Worm (Caenorhabditis elegans) whole organism, L4/young adult: ENCODE data around the gene vps-18.

Source experiments
- W03F9.2 ChIP-seq: fragments of 150-350 bp; optimal IDR thresholded peaks from 2 replicates; lab custom pipeline; 2014; ENCODE audit warnings: missing biosample characterization, missing genetic modification characterization
- dao-5 ChIP-seq: sonication (generic microtip); optimal IDR thresholded peaks from 2 replicates; lab custom pipeline; 2016; ENCODE audit warnings: missing genotype, missing genetic modification characterization, moderate library complexity, missing compliant biosample characterization

ce11 chrII:4438601-4439000 is 22.3 kb upstream of the vps-18 start, which contains the start of gene nhr-16:
- TF ChIP-seq W03F9.2 (tag; lab: Kevin White, UChicago) = no peak
- TF ChIP-seq dao-5 (tag; lab: Kevin White, UChicago) = no peak
